Worm (Caenorhabditis elegans): ENCODE results near the gene fbxb-44.

Gene fbxb-44

ce11 chrII:1501614-1502355 lies 36.9 kb upstream of the fbxb-44 start (continued):
- TF ChIP-seq alr-1 (tag; optimal IDR thresholded peaks at IDR 0.05; ENCODE audit: borderline replicate concordance), result no peak
- TF ChIP-seq C04F5.9 (tag; optimal IDR thresholded peaks at IDR 0.05), result no peak
- TF ChIP-seq nhr-71 (tag; optimal IDR thresholded peaks at IDR 0.05), result peak; percentile 81
- TF ChIP-seq snu-23 (GFP tag; optimal IDR thresholded peaks at IDR 0.05), result peak; percentile 58
- no peak for TF ChIP-seq lin-13 (GFP tag; optimal IDR thresholded peaks at IDR 0.05)
- no peak for TF ChIP-seq F16B12.6 (tag; optimal IDR thresholded peaks at IDR 0.05)
- no peak for TF ChIP-seq pqm-1 (tag; optimal IDR thresholded peaks at IDR 0.05)
- TF ChIP-seq sup-37 (GFP tag; optimal IDR thresholded peaks at IDR 0.05), result no peak
- no peak for TF ChIP-seq nhr-77 (tag; optimal IDR thresholded peaks at IDR 0.05)
- no peak for TF ChIP-seq unc-62 (GFP tag; optimal IDR thresholded peaks at IDR 0.05)
- TF ChIP-seq lir-3 (tag; optimal IDR thresholded peaks at IDR 0.05; ENCODE audit: poor library complexity), result no peak
- TF ChIP-seq zip-4 (GFP tag; optimal IDR thresholded peaks at IDR 0.05), result peak; percentile 90
- TF ChIP-seq ztf-11 (tag; optimal IDR thresholded peaks at IDR 0.05), result no peak
- TF ChIP-seq fkh-4 (tag; optimal IDR thresholded peaks at IDR 0.05; ENCODE audit: borderline replicate concordance), result no peak

- no peak for TF ChIP-seq snpc-4 (tag; optimal IDR thresholded peaks at IDR 0.05)
- TF ChIP-seq lin-35 (GFP tag; optimal IDR thresholded peaks at IDR 0.05), result peak in 1 of 2 experiments; percentile 2
- peak; percentile 76 for TF ChIP-seq elt-2 (tag; optimal IDR thresholded peaks at IDR 0.05)
- TF ChIP-seq sox-4 (tag; optimal IDR thresholded peaks at IDR 0.05), result no peak
- TF ChIP-seq tlp-1 (tag; optimal IDR thresholded peaks at IDR 0.05), result peak; percentile 13
- TF ChIP-seq lin-14 (GFP tag; optimal IDR thresholded peaks at IDR 0.05), result peak; percentile 3
- peak in 5 of 6 experiments; percentile 10 to 87 (median 33) for TF ChIP-seq elt-3 (tag; optimal IDR thresholded peaks at IDR 0.05)
Observed at ce11 chrII:1503663-1504062, 35.0 kb upstream of the fbxb-44 start.

ce11 chrII:1504266-1504665 lies 34.4 kb upstream of the fbxb-44 start, which contains the start of gene fdgt-1:
TSS of gene fdgt-1 (plus strand) at chrII:1504566.
- no peak for TF ChIP-seq pag-3 (tag; optimal IDR thresholded peaks at IDR 0.05; ENCODE audit: borderline replicate concordance, insufficient read depth)
- TF ChIP-seq lin-14 (GFP tag; optimal IDR thresholded peaks at IDR 0.05), result peak; percentile 1

- peak; percentile 8 for TF ChIP-seq elt-2 (tag; optimal IDR thresholded peaks at IDR 0.05)
- TF ChIP-seq mep-1 (tag; optimal IDR thresholded peaks at IDR 0.05), result no peak
- no peak for TF ChIP-seq efl-1 (optimal IDR thresholded peaks at IDR 0.05)
- TF ChIP-seq efl-1 (GFP tag; optimal IDR thresholded peaks at IDR 0.05 in 1 of 2), result peak in 1 of 2 experiments; percentile 37
- TF ChIP-seq lin-13 (GFP tag; optimal IDR thresholded peaks at IDR 0.05), result no peak
- TF ChIP-seq blmp-1 (tag; optimal IDR thresholded peaks at IDR 0.05), result no peak
Observed at ce11 chrII:1517354-1517753, 21.3 kb upstream of the fbxb-44 start, which contains the start of gene math-45. TSS of gene math-45 (minus strand) at chrII:1517454.

ce11 chrII:1518914-1519313 lies 19.8 kb upstream of the fbxb-44 start, which contains the start of gene Y51H7BR.8:
TSS of gene Y51H7BR.8 (plus strand) at chrII:1519214.
- TF ChIP-seq C16A3.4 (tag; optimal IDR thresholded peaks at IDR 0.05) (no peak), pqm-1 (tag; optimal IDR thresholded peaks at IDR 0.05) (no peak), nhr-90 (tag; optimal IDR thresholded peaks at IDR 0.05; ENCODE audit: poor library complexity) (no peak), sup-37 (GFP tag; optimal IDR thresholded peaks at IDR 0.05) (no peak), alr-1 (tag; optimal IDR thresholded peaks at IDR 0.05; ENCODE audit: borderline replicate concordance) (no peak), vab-15 (tag; optimal IDR thresholded peaks at IDR 0.05) (no peak), fos-1 (tag; optimal IDR thresholded peaks at IDR 0.05) (no peak), aly-2 (tag; optimal IDR thresholded peaks at IDR 0.05) (no peak), ztf-4 (tag; optimal IDR thresholded peaks at IDR 0.05) (no peak), jun-1 (tag; optimal IDR thresholded peaks at IDR 0.05) (no peak), aha-1 (tag; optimal IDR thresholded peaks at IDR 0.05) (no peak), unc-30 (tag; optimal IDR thresholded peaks at IDR 0.05) (no peak), lin-14 (GFP tag; optimal IDR thresholded peaks at IDR 0.05) (no peak), tbx-2 (tag; optimal IDR thresholded peaks at IDR 0.05) (no peak), ama-1 (optimal IDR thresholded peaks at IDR 0.05) (no peak)

All from whole organism, L1 larva.